Fruit fly (Drosophila melanogaster) whole organism, prepupa: ENCODE measurements around the gene Pi3K21B.
A peak's percentile ranks its signal among the peaks of the same experiment; 100 is the strongest.

Experiments used
- CG10631 ChIP-seq: fragments of 200-800 bp; sonication (Bioruptor generic); optimal IDR thresholded peaks from 2 replicates; lab custom pipeline; 2016; ENCODE audit warnings: missing biosample characterization, missing genetic modification characterization
- CG10669 ChIP-seq: fragments of 200-800 bp; sonication (Bioruptor generic); optimal IDR thresholded peaks from 3 replicates; lab custom pipeline; 2018; ENCODE audit warnings: missing biosample characterization, mild to moderate bottlenecking, missing genetic modification characterization, moderate library complexity
- CG11294 ChIP-seq: fragments of 200-800 bp; sonication (Bioruptor generic); IDR thresholded peaks from 2 replicates; pipeline ENCODE4 v1.3.6; 2022; ENCODE audit warnings: missing biosample characterization, missing genetic modification characterization
- CG11762 ChIP-seq: fragments of 200-800 bp; sonication (Bioruptor generic); optimal IDR thresholded peaks from 3 replicates; lab custom pipeline; 2016; ENCODE audit warnings: missing biosample characterization, missing genetic modification characterization; ENCODE audit not compliant: insufficient read depth
- CG11902 ChIP-seq: fragments of 200-800 bp; sonication (Bioruptor generic); optimal IDR thresholded peaks from 3 replicates; lab custom pipeline; 2016; ENCODE audit warnings: missing biosample characterization, missing genetic modification characterization
- CG15336 ChIP-seq: fragments of 200-800 bp; sonication (Bioruptor generic); IDR thresholded peaks from 2 replicates; pipeline ENCODE4 v1.3.6; 2022; ENCODE audit warnings: missing biosample characterization, missing genetic modification characterization
- CG1621 ChIP-seq: fragments of 200-800 bp; sonication (Bioruptor generic); optimal IDR thresholded peaks from 3 replicates; lab custom pipeline; 2018; ENCODE audit warnings: missing biosample characterization, mild to moderate bottlenecking, missing genetic modification characterization
- CG16779 ChIP-seq: fragments of 200-800 bp; sonication (Bioruptor generic); optimal IDR thresholded peaks from 3 replicates; lab custom pipeline; 2017; ENCODE audit warnings: missing biosample characterization, mild to moderate bottlenecking, missing genetic modification characterization
- CG32006 ChIP-seq: fragments of 200-800 bp; sonication (Bioruptor generic); optimal IDR thresholded peaks from 3 replicates; lab custom pipeline; 2017; ENCODE audit warnings: missing biosample characterization, mild to moderate bottlenecking, missing genetic modification characterization
- CG34406 ChIP-seq: fragments of 200-800 bp; sonication (Bioruptor generic); optimal IDR thresholded peaks from 3 replicates; lab custom pipeline; 2016; ENCODE audit warnings: missing biosample characterization, missing genetic modification characterization
- CG3919 ChIP-seq: fragments of 200-800 bp; sonication (Bioruptor generic); optimal IDR thresholded peaks from 3 replicates; lab custom pipeline; 2016; ENCODE audit warnings: missing biosample characterization, missing genetic modification characterization
- CG6163 ChIP-seq: fragments of 200-800 bp; sonication (Bioruptor generic); IDR thresholded peaks from 3 replicates; pipeline ENCODE4 v1.3.6; 2022; ENCODE audit warnings: missing biosample characterization, missing genetic modification characterization
- CG6276 ChIP-seq: fragments of 200-800 bp; sonication (Bioruptor generic); optimal IDR thresholded peaks from 2 replicates; lab custom pipeline; 2017; ENCODE audit warnings: missing biosample characterization, mild to moderate bottlenecking, missing genetic modification characterization
- CG6808 ChIP-seq: fragments of 200-800 bp; sonication (Bioruptor generic); optimal IDR thresholded peaks from 3 replicates; lab custom pipeline; 2017; ENCODE audit warnings: missing biosample characterization, missing genetic modification characterization, mild to moderate bottlenecking, moderate library complexity, missing genetic modification reagents
- CG6854 ChIP-seq: fragments of 200-800 bp; sonication (Bioruptor generic); optimal IDR thresholded peaks from 2 replicates; lab custom pipeline; 2017; ENCODE audit warnings: missing biosample characterization, mild to moderate bottlenecking, missing genetic modification characterization
- CG7368 ChIP-seq: fragments of 200-800 bp; sonication (Bioruptor generic); optimal IDR thresholded peaks from 3 replicates; lab custom pipeline; 2016; ENCODE audit warnings: missing biosample characterization, missing genetic modification characterization
- CG8119 ChIP-seq: fragments of 200-800 bp; sonication (Bioruptor generic); IDR thresholded peaks from 3 replicates; pipeline ENCODE4 v1.3.6; 2022; ENCODE audit warnings: missing biosample characterization, missing genetic modification characterization
- CG8319 ChIP-seq: fragments of 200-800 bp; sonication (Bioruptor generic); optimal IDR thresholded peaks from 3 replicates; lab custom pipeline; 2016; ENCODE audit warnings: missing biosample characterization, missing genetic modification characterization
- CG8632 ChIP-seq: fragments of 200-800 bp; sonication (Bioruptor generic); optimal IDR thresholded peaks from 3 replicates; lab custom pipeline; 2016; ENCODE audit warnings: missing biosample characterization, missing genetic modification characterization
- CG9139 ChIP-seq: fragments of 200-800 bp; sonication (Bioruptor generic); optimal IDR thresholded peaks from 3 replicates; lab custom pipeline; 2017; ENCODE audit warnings: missing biosample characterization, mild to moderate bottlenecking, missing genetic modification characterization
- Eip75B ChIP-seq: fragments of 200-800 bp; sonication (Bioruptor generic); optimal IDR thresholded peaks from 3 replicates; lab custom pipeline; 2016; ENCODE audit warnings: missing biosample characterization, missing genetic modification characterization
- Eip78C ChIP-seq: fragments of 200-800 bp; sonication (Bioruptor generic); peaks from one replicate; lab custom pipeline; 2016; ENCODE audit warnings: missing biosample characterization, missing genetic modification characterization
- Ets21C ChIP-seq: fragments of 200-800 bp; sonication (Bioruptor generic); optimal IDR thresholded peaks from 3 replicates; lab custom pipeline; 2016; ENCODE audit warnings: missing biosample characterization, missing genetic modification characterization
- Ets96B ChIP-seq: fragments of 200-800 bp; optimal IDR thresholded peaks from 2 replicates; lab custom pipeline; 2019; ENCODE audit warnings: missing biosample characterization, mild to moderate bottlenecking, missing genetic modification characterization, moderate library complexity
- Gug ChIP-seq: fragments of 200-800 bp; sonication (Bioruptor generic); IDR thresholded peaks from 2 replicates; pipeline ENCODE4 v1.3.6; 2022; ENCODE audit warnings: missing biosample characterization, missing genetic modification characterization
- Hr38 ChIP-seq: sonication (Bioruptor generic); optimal IDR thresholded peaks from 2 replicates; lab custom pipeline; 2016; ENCODE audit warnings: missing biosample characterization, missing genetic modification characterization
- Hr39 ChIP-seq: fragments of 200-800 bp; sonication (Bioruptor generic); optimal IDR thresholded peaks from 2 replicates; lab custom pipeline; 2016; ENCODE audit warnings: missing biosample characterization, missing genetic modification characterization
- Lpt ChIP-seq: fragments of 200-800 bp; sonication (Bioruptor generic); optimal IDR thresholded peaks from 3 replicates; lab custom pipeline; 2016; ENCODE audit warnings: missing biosample characterization, missing genetic modification characterization
- Met ChIP-seq: fragments of 200-800 bp; sonication (Bioruptor generic); optimal IDR thresholded peaks from 3 replicates; lab custom pipeline; 2016; ENCODE audit warnings: missing biosample characterization, missing genetic modification characterization
- OdsH ChIP-seq: fragments of 200-800 bp; sonication (Bioruptor generic); optimal IDR thresholded peaks from 3 replicates; lab custom pipeline; 2016; ENCODE audit warnings: missing biosample characterization, missing genetic modification characterization
- Smox ChIP-seq: fragments of 200-800 bp; sonication (Bioruptor generic); optimal IDR thresholded peaks from 3 replicates; lab custom pipeline; 2016; ENCODE audit warnings: missing biosample characterization, missing genetic modification characterization
- Sox102F ChIP-seq: fragments of 200-800 bp; sonication (Bioruptor generic); optimal IDR thresholded peaks from 2 replicates; lab custom pipeline; 2016; ENCODE audit warnings: missing biosample characterization, mild to moderate bottlenecking, missing genetic modification characterization
- Sox14 ChIP-seq: fragments of 200-800 bp; sonication (Bioruptor generic); optimal IDR thresholded peaks from 3 replicates; lab custom pipeline; 2016; ENCODE audit warnings: missing biosample characterization, missing genetic modification characterization
- Sox15 ChIP-seq: fragments of 200-800 bp; sonication (Bioruptor generic); optimal IDR thresholded peaks from 3 replicates; lab custom pipeline; 2016; ENCODE audit warnings: missing biosample characterization, missing genetic modification characterization
- achi ChIP-seq: fragments of 200-800 bp; sonication (Bioruptor generic); optimal IDR thresholded peaks from 3 replicates; lab custom pipeline; 2016; ENCODE audit warnings: missing biosample characterization, missing genetic modification characterization
- acj6 ChIP-seq: fragments of 200-800 bp; sonication (Bioruptor generic); optimal IDR thresholded peaks from 3 replicates; lab custom pipeline; 2016; ENCODE audit warnings: missing biosample characterization, missing genetic modification characterization
- cyc ChIP-seq: fragments of 200-800 bp; sonication (Bioruptor generic); optimal IDR thresholded peaks from 3 replicates; lab custom pipeline; 2016; ENCODE audit warnings: missing biosample characterization, missing genetic modification characterization
- dac ChIP-seq: fragments of 200-800 bp; sonication (Bioruptor generic); optimal IDR thresholded peaks from 2 replicates; lab custom pipeline; 2017; ENCODE audit warnings: missing biosample characterization, mild to moderate bottlenecking, missing genetic modification characterization
- dsx ChIP-seq: fragments of 200-800 bp; optimal IDR thresholded peaks from 3 replicates; lab custom pipeline; 2019; ENCODE audit warnings: missing biosample characterization, mild to moderate bottlenecking, missing genetic modification characterization, moderate library complexity; ENCODE audit not compliant: poor library complexity, severe bottlenecking
- eg ChIP-seq: fragments of 200-800 bp; sonication (Bioruptor generic); IDR thresholded peaks from 3 replicates; pipeline ENCODE4 v1.3.6; 2022; ENCODE audit warnings: missing biosample characterization, missing genetic modification characterization
- esn ChIP-seq: fragments of 200-800 bp; sonication (Bioruptor generic); optimal IDR thresholded peaks from 2 replicates; lab custom pipeline; 2016; ENCODE audit warnings: missing biosample characterization, mild to moderate bottlenecking, missing genetic modification characterization, moderate library complexity
- fd85E ChIP-seq: fragments of 200-800 bp; sonication (Bioruptor generic); optimal IDR thresholded peaks from 3 replicates; lab custom pipeline; 2016; ENCODE audit warnings: missing biosample characterization, missing genetic modification characterization
- fkh ChIP-seq: fragments of 200-800 bp; sonication (Bioruptor generic); optimal IDR thresholded peaks from 3 replicates; lab custom pipeline; 2017; ENCODE audit warnings: missing biosample characterization, mild to moderate bottlenecking, missing genetic modification characterization, moderate library complexity
- net ChIP-seq: fragments of 200-800 bp; sonication (Bioruptor generic); optimal IDR thresholded peaks from 3 replicates; lab custom pipeline; 2016; ENCODE audit warnings: missing biosample characterization, missing genetic modification characterization
- pdm3 ChIP-seq: fragments of 200-800 bp; sonication (Bioruptor generic); optimal IDR thresholded peaks from 3 replicates; lab custom pipeline; 2016; ENCODE audit warnings: missing biosample characterization, missing genetic modification characterization
- salr ChIP-seq, 2 experiments: fragments of 200-800 bp; sonication (Bioruptor generic); optimal IDR thresholded peaks; 3 replicates each; lab custom pipeline; 2016 to 2018; ENCODE audit warnings: missing biosample characterization in 2 of 2, missing genetic modification characterization in 2 of 2, mild to moderate bottlenecking in 1 of 2
- spab ChIP-seq: fragments of 200-800 bp; sonication (Bioruptor generic); optimal IDR thresholded peaks from 2 replicates; lab custom pipeline; 2017; ENCODE audit warnings: missing biosample characterization, mild to moderate bottlenecking, missing genetic modification characterization, missing genetic modification reagents
- ss ChIP-seq, 2 experiments: fragments of 200-800 bp; sonication (Bioruptor generic); optimal IDR thresholded peaks; 2 replicates in 1 of 2; 3 replicates in 1 of 2; lab custom pipeline; 2017 to 2018; ENCODE audit warnings: mild to moderate bottlenecking in 2 of 2, missing biosample characterization in 2 of 2, missing genetic modification characterization in 2 of 2, moderate library complexity in 1 of 2
- svp ChIP-seq: fragments of 200-800 bp; sonication (Bioruptor generic); peaks from one replicate; lab custom pipeline; 2016; ENCODE audit warnings: missing biosample characterization, missing genetic modification characterization
- vri ChIP-seq: fragments of 200-800 bp; sonication (Bioruptor generic); optimal IDR thresholded peaks from 3 replicates; lab custom pipeline; 2016; ENCODE audit warnings: missing biosample characterization, mild to moderate bottlenecking, missing genetic modification characterization

Gene Pi3K21B

dm6 chr2L:283071-283482 is 14.6 kb upstream of the Pi3K21B start, which contains the start of gene CG11601 (continued):
- no peak for TF ChIP-seq CG3919 (GFP tag; lab: Kevin White, UChicago)
- TF ChIP-seq net, result no peak
- no peak for TF ChIP-seq acj6 (GFP tag; lab: Kevin White, UChicago)

dm6 chr2L:285596-286023 is 12.1 kb upstream of the Pi3K21B start:
- TF ChIP-seq cyc (GFP tag; lab: Kevin White, UChicago), result peak; percentile 39
- peak; percentile 64 for TF ChIP-seq Sox14 (GFP tag; lab: Kevin White, UChicago)
- peak; percentile 53 for TF ChIP-seq acj6 (GFP tag; lab: Kevin White, UChicago)
- TF ChIP-seq CG15336 (GFP tag; lab: Robert Waterston, UW), result no peak
- peak; percentile 47 for TF ChIP-seq pdm3
- peak; percentile 6 for TF ChIP-seq fkh
- TF ChIP-seq spab (GFP tag; lab: Kevin White, UChicago), result no peak
- TF ChIP-seq Sox15 (GFP tag; lab: Kevin White, UChicago), result no peak
- TF ChIP-seq CG7368 (GFP tag; lab: Kevin White, UChicago), result no peak
- TF ChIP-seq Hr38, result no peak
- TF ChIP-seq esn (GFP tag; lab: Kevin White, UChicago), result peak; percentile 61
- no peak for TF ChIP-seq Smox (GFP tag; lab: Kevin White, UChicago)
- TF ChIP-seq CG8119 (GFP tag; lab: Robert Waterston, UW), result no peak
- TF ChIP-seq salr (GFP tag; optimal IDR thresholded peaks at IDR 0.05; lab: Kevin White, UChicago), result peak in 1 of 2 experiments; percentile 17
- peak; percentile 27 for TF ChIP-seq CG8632 (GFP tag; lab: Kevin White, UChicago)
- peak; percentile 60 for TF ChIP-seq CG10631 (GFP tag; lab: Kevin White, UChicago)
- TF ChIP-seq CG8319 (GFP tag; lab: Kevin White, UChicago), result no peak
- TF ChIP-seq ss (GFP tag; optimal IDR thresholded peaks at IDR 0.05; lab: Kevin White, UChicago), result no peak
- no peak for TF ChIP-seq fd85E
- no peak for TF ChIP-seq Lpt (GFP tag; lab: Kevin White, UChicago)
- no peak for TF ChIP-seq CG6808 (GFP tag; lab: Kevin White, UChicago)
- peak; percentile 42 for TF ChIP-seq CG9139 (GFP tag; lab: Kevin White, UChicago)
- TF ChIP-seq Ets21C (GFP tag; lab: Kevin White, UChicago), result peak; percentile 28
- peak; percentile 66; the same call in 2 of the 3 replicates for TF ChIP-seq CG6163 (GFP tag; lab: Robert Waterston, UW)
- peak; percentile 78 for TF ChIP-seq Eip78C (GFP tag; lab: Kevin White, UChicago)
- no peak for TF ChIP-seq CG6276
- peak; percentile 43 for TF ChIP-seq dsx
- TF ChIP-seq CG3919 (GFP tag; lab: Kevin White, UChicago), result peak; percentile 59
- peak; percentile 60 for TF ChIP-seq CG6854 (GFP tag; lab: Kevin White, UChicago)
- peak; percentile 71 for TF ChIP-seq eg (GFP tag; lab: Robert Waterston, UW)
- peak; percentile 35 for TF ChIP-seq CG34406 (GFP tag; lab: Kevin White, UChicago)
- TF ChIP-seq dac (GFP tag; lab: Kevin White, UChicago), result no peak
- no peak for TF ChIP-seq net
- peak; percentile 47 for TF ChIP-seq achi (GFP tag; lab: Kevin White, UChicago)
- peak; percentile 42 for TF ChIP-seq OdsH (GFP tag; lab: Kevin White, UChicago)
- TF ChIP-seq CG11762, result no peak
- TF ChIP-seq Hr39 (GFP tag; lab: Kevin White, UChicago), result peak; percentile 20
- peak; percentile 56 for TF ChIP-seq Eip75B
- no peak for TF ChIP-seq Gug
- TF ChIP-seq CG11902 (GFP tag; lab: Kevin White, UChicago), result no peak
- TF ChIP-seq CG1621, result peak; percentile 28
- TF ChIP-seq CG32006 (GFP tag; lab: Kevin White, UChicago), result peak; percentile 6
- no peak for TF ChIP-seq Sox102F
- TF ChIP-seq CG10669, result peak; percentile 8
- no peak for TF ChIP-seq CG11294 (GFP tag; lab: Robert Waterston, UW)
- TF ChIP-seq CG16779 (tag; lab: Kevin White, UChicago), result no peak
- peak; percentile 27 for TF ChIP-seq svp
- TF ChIP-seq Ets96B, result peak; percentile 31
- peak; percentile 65 for TF ChIP-seq Met
- no peak for TF ChIP-seq vri
